Worm (Caenorhabditis elegans) whole organism, L2 larva: ENCODE data around the gene sid-1.

Experiments
- crh-2 ChIP-seq: sonication (generic microtip); optimal IDR thresholded peaks from 2 replicates; lab custom pipeline; 2017; ENCODE audit warnings: missing biosample characterization, missing genetic modification characterization
- elt-3 ChIP-seq: sonication (generic microtip); optimal IDR thresholded peaks from 2 replicates; lab custom pipeline; 2017; ENCODE audit warnings: missing biosample characterization, missing genetic modification characterization
- ztf-11 ChIP-seq: sonication (generic microtip); optimal IDR thresholded peaks from 2 replicates; lab custom pipeline; 2017; ENCODE audit warnings: missing biosample characterization, missing genetic modification characterization

- no peak for TF ChIP-seq crh-2
- TF ChIP-seq ztf-11 (tag; lab: Kevin White, UChicago): no peak
- no peak for TF ChIP-seq elt-3 (tag; lab: Kevin White, UChicago)
Observed at ce11 chrV:5137919-5138318, 18.1 kb downstream of the sid-1 start, which contains the start of gene F14F9.3.
